Worm (Caenorhabditis elegans): ENCODE results near the gene T04F8.7.

Gene T04F8.7

ce11 chrX:11650751-11651150 is 30.0 kb downstream of the T04F8.7 start, which contains the start of gene cutl-11:
cutl-11 (minus strand) TSS chrX:11650851.
- TF ChIP-seq bed-3 (GFP tag; optimal IDR thresholded peaks at IDR 0.05) (no peak), mab-5 (tag; optimal IDR thresholded peaks at IDR 0.05) (no peak), cnd-1 (tag; optimal IDR thresholded peaks at IDR 0.05) (no peak), lsy-2 (tag; optimal IDR thresholded peaks at IDR 0.05) (no peak), nhr-76 (tag; optimal IDR thresholded peaks at IDR 0.05) (no peak), elt-3 (tag; optimal IDR thresholded peaks at IDR 0.05) (no peak), nhr-2 (tag; optimal IDR thresholded peaks at IDR 0.05) (no peak), lin-13 (tag; optimal IDR thresholded peaks at IDR 0.05) (no peak), unc-120 (tag; optimal IDR thresholded peaks at IDR 0.05; ENCODE audit: poor library complexity, severe bottlenecking) (no peak), nhr-237 (tag; optimal IDR thresholded peaks at IDR 0.05) (no peak), sptf-1 (tag; optimal IDR thresholded peaks at IDR 0.05) (no peak), elt-1 (tag; optimal IDR thresholded peaks at IDR 0.05; ENCODE audit: borderline replicate concordance, insufficient read depth) (no peak), ceh-83 (GFP tag; optimal IDR thresholded peaks at IDR 0.05) (no peak), snpc-4 (tag; optimal IDR thresholded peaks at IDR 0.05) (no peak), ham-2 (GFP tag; optimal IDR thresholded peaks at IDR 0.05) (no peak), nhr-28 (tag; optimal IDR thresholded peaks at IDR 0.05) (no peak)

DNA sequence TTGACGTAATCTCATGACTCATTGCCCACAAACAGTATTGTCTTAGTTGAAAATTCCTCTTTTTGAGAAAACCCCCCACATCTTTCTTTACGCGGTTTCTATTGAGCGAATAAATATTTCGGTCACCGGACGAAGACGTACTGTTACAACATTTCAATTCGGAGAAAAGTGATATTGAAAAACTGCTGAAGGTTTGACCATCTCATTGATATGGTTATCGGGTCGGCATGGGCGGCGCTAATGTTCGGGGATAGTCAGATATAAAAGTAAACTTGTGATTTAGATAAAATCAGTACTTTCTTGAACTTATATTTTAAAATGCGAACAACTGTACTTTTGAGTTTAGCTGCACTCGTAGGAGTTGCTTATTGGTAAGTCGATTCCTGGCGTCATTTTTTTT is 33.6 kb downstream of the T04F8.7 start, which contains the start of gene T04F8.8:
Gene T04F8.8, plus strand, starts transcription at position 301 of the 400 bp plus-strand sequence.
- TF ChIP-seq lin-13 (tag; optimal IDR thresholded peaks at IDR 0.05) = no peak
- no peak for TF ChIP-seq unc-62 (GFP tag; optimal IDR thresholded peaks at IDR 0.05)
- TF ChIP-seq cnd-1 (tag; optimal IDR thresholded peaks at IDR 0.05) = no peak
- no peak for TF ChIP-seq flh-1 (GFP tag; optimal IDR thresholded peaks at IDR 0.05)
- TF ChIP-seq ceh-83 (GFP tag; optimal IDR thresholded peaks at IDR 0.05) = no peak
- no peak for TF ChIP-seq drap-1 (GFP tag; optimal IDR thresholded peaks at IDR 0.05)
- no peak for TF ChIP-seq sem-2 (GFP tag; optimal IDR thresholded peaks at IDR 0.05)
- no peak for TF ChIP-seq lin-32 (GFP tag; optimal IDR thresholded peaks at IDR 0.05)
- no peak for TF ChIP-seq ces-1 (GFP tag; optimal IDR thresholded peaks at IDR 0.05)
- TF ChIP-seq bed-3 (GFP tag; optimal IDR thresholded peaks at IDR 0.05) = no peak
- TF ChIP-seq snpc-4 (tag; optimal IDR thresholded peaks at IDR 0.05) = no peak

DNA sequence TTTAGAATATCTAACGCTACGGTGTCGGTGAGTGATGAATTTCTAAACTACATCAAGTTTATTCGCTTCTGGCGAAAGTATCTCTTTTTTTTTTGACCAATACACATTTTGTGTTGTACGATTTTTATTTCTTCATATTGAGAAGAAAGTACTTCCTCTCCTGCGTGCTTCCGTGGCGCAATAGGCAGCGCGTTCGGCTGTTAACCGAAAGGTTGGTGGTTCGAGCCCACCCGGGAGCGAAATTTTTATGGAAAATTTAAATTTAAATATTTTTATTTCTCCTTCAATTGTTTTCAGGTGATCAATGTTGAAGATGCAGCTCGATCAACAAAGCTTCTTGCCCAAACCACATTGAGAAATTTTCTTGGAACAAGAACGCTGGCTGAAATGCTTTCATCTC is 35.3 kb downstream of the T04F8.7 start:
- TF ChIP-seq sptf-1 (tag; optimal IDR thresholded peaks at IDR 0.05) (peak; percentile 27), nhr-28 (tag; optimal IDR thresholded peaks at IDR 0.05) (no peak)

- TF ChIP-seq unc-120 (tag; optimal IDR thresholded peaks at IDR 0.05; ENCODE audit: poor library complexity, severe bottlenecking) (peak; percentile 31), flh-1 (GFP tag; optimal IDR thresholded peaks at IDR 0.05) (peak; percentile 74), cnd-1 (tag; optimal IDR thresholded peaks at IDR 0.05) (peak; percentile 95), ztf-11 (tag; optimal IDR thresholded peaks at IDR 0.05) (peak; percentile 40), lin-32 (GFP tag; optimal IDR thresholded peaks at IDR 0.05) (peak; percentile 74), sptf-1 (tag; optimal IDR thresholded peaks at IDR 0.05) (peak; percentile 96), mls-2 (tag; optimal IDR thresholded peaks at IDR 0.05) (peak; percentile 94), ceh-43 (GFP tag; optimal IDR thresholded peaks at IDR 0.05) (peak; percentile 82), nhr-12 (tag; optimal IDR thresholded peaks at IDR 0.05) (peak; percentile 6), drap-1 (GFP tag; optimal IDR thresholded peaks at IDR 0.05) (peak; percentile 89), ham-2 (GFP tag; optimal IDR thresholded peaks at IDR 0.05) (peak; percentile 76), ceh-83 (GFP tag; optimal IDR thresholded peaks at IDR 0.05) (peak; percentile 84), bed-3 (GFP tag; optimal IDR thresholded peaks at IDR 0.05) (peak; percentile 31), tbx-8 (GFP tag; optimal IDR thresholded peaks at IDR 0.05) (peak; percentile 82), lsy-2 (tag; optimal IDR thresholded peaks at IDR 0.05) (peak; percentile 19), sem-2 (GFP tag; optimal IDR thresholded peaks at IDR 0.05) (peak; percentile 70), M03D4.4 (tag; optimal IDR thresholded peaks at IDR 0.05) (peak; percentile 91)
These were observed 37.0 kb downstream of the T04F8.7 start, which contains the start of gene sto-4 for ce11 chrX:11643767-11644235. sto-4 (plus strand) TSS chrX:11644126.

DNA sequence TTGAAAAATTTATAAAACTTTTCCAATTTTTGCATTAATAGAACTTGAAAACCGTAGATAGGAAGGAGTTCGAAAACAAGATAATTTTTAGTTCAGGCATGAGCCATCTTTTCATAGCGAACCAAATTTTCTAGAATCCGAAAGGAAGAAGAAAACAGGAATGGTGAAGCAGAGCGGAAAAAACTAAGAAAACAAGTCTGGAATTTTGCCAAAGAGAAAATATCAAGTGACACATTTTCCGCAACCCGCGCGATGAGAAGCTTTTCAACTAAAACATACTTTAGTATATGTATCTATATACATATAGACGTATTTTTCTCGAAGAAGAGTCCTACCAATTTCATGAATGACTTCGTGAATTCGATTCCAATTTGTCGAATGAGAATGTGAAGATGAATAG is 39.2 kb downstream of the T04F8.7 start:
- TF ChIP-seq ces-1 (GFP tag; optimal IDR thresholded peaks at IDR 0.05) = peak; percentile 47
- no peak for TF ChIP-seq cnd-1 (tag; optimal IDR thresholded peaks at IDR 0.05)
- no peak for TF ChIP-seq bed-3 (GFP tag; optimal IDR thresholded peaks at IDR 0.05)
- no peak for TF ChIP-seq blmp-1 (tag; optimal IDR thresholded peaks at IDR 0.05)
- no peak for TF ChIP-seq mab-5 (tag; optimal IDR thresholded peaks at IDR 0.05)
- TF ChIP-seq mls-2 (tag; optimal IDR thresholded peaks at IDR 0.05) = no peak
